Fruit fly (Drosophila melanogaster) whole organism, wandering third instar larva: ENCODE measurements around the gene Atpalpha.
A peak's percentile ranks its signal among the peaks of the same experiment; 100 is the strongest.

Experiments
- HLH106 ChIP-seq: fragments of 200-800 bp; optimal IDR thresholded peaks from 3 replicates; lab custom pipeline; 2019; ENCODE audit warnings: missing biosample characterization, mild to moderate bottlenecking, missing genetic modification characterization, moderate library complexity
- Hr78 ChIP-seq: fragments of >200 bp; optimal IDR thresholded peaks from 2 replicates; lab custom pipeline; 2017; ENCODE audit warnings: missing biosample characterization, missing genetic modification characterization
- OdsH ChIP-seq: fragments of 200-800 bp; sonication (Bioruptor generic); optimal IDR thresholded peaks from 2 replicates; lab custom pipeline; 2016; ENCODE audit warnings: missing biosample characterization, mild to moderate bottlenecking, missing genetic modification characterization
- brk ChIP-seq: fragments of 200-800 bp; sonication (Bioruptor generic); optimal IDR thresholded peaks from 2 replicates; lab custom pipeline; 2016; ENCODE audit warnings: missing biosample characterization, mild to moderate bottlenecking, missing genetic modification characterization
- ey ChIP-seq: fragments of 200-800 bp; sonication (Bioruptor generic); optimal IDR thresholded peaks from 2 replicates; lab custom pipeline; 2016; ENCODE audit warnings: missing biosample characterization, missing genetic modification characterization
- h ChIP-seq: fragments of 200-800 bp; sonication (Bioruptor generic); optimal IDR thresholded peaks from 3 replicates; lab custom pipeline; 2016; ENCODE audit warnings: missing biosample characterization, mild to moderate bottlenecking, missing genetic modification characterization
- lola ChIP-seq: fragments of >200 bp; optimal IDR thresholded peaks from 2 replicates; lab custom pipeline; 2017; ENCODE audit warnings: missing biosample characterization, missing genetic modification characterization
- pan ChIP-seq: fragments of >200 bp; optimal IDR thresholded peaks from 2 replicates; lab custom pipeline; 2017
- sv ChIP-seq: fragments of 200-800 bp; sonication (Bioruptor generic); optimal IDR thresholded peaks from 3 replicates; lab custom pipeline; 2016; ENCODE audit warnings: missing biosample characterization, missing genetic modification characterization
- tai ChIP-seq: sonication (Bioruptor generic); optimal IDR thresholded peaks from 2 replicates; lab custom pipeline; 2016; ENCODE audit warnings: missing biosample characterization, missing genetic modification characterization
- usp ChIP-seq: fragments of >200 bp; optimal IDR thresholded peaks from 2 replicates; lab custom pipeline; 2017; ENCODE audit warnings: missing biosample characterization, missing genetic modification characterization

DNA sequence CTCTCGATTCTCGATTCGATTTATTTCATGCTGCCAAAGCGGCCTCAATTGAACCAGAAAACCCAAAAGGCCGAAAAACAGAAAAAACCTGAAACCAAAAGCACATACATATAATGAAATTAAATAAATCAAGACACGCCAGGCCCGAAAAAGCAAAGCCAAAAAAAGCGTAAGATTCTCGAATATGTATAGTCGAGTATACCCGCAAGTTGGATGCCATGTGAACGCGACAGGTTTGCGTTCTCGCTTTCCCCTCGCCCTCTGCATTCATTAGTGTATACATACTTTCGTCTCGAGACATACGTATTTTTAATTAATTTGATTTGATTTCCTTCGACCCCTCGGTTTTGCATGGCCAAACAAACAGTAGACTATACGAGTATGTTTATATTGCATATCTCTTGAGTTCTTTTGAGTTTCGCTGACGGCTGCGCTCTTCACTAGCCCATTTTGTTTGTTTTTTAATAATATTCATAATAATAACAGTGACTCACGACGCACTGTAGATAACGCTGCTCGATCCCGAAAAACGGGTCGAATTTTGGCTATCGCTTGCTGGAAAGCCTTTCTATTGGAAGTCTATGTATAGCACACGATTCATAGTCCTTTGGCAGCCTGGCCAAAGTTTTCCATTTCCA is 12.5 kb downstream of the Atpalpha start:
- TF ChIP-seq h (GFP tag; lab: Kevin White, UChicago), result peak; percentile 49
- TF ChIP-seq sv (GFP tag; lab: Kevin White, UChicago), result no peak
- TF ChIP-seq pan, result no peak
- no peak for TF ChIP-seq usp (GFP tag; lab: Kevin White, UChicago)
- no peak for TF ChIP-seq brk (GFP tag; lab: Kevin White, UChicago)
- TF ChIP-seq Hr78 (GFP tag; lab: Kevin White, UChicago), result no peak
- TF ChIP-seq HLH106 (tag; lab: Kevin White, UChicago), result no peak
- TF ChIP-seq lola, result no peak
- TF ChIP-seq OdsH, result no peak
- no peak for TF ChIP-seq ey (GFP tag; lab: Kevin White, UChicago)
- no peak for TF ChIP-seq tai (GFP tag; lab: Kevin White, UChicago)
